Fruit fly (Drosophila melanogaster) whole organism: ENCODE measurements around the gene CG4669.

Experiments used
- CG8478 ChIP-seq: fragments of >200 bp; optimal IDR thresholded peaks from 2 replicates; lab custom pipeline; 2018; ENCODE audit warnings: inconsistent platforms
- Dll ChIP-seq: fragments of >200 bp; optimal IDR thresholded peaks from 2 replicates; lab custom pipeline; 2017
- EcR ChIP-seq, 2 experiments: fragments of >200 bp; optimal IDR thresholded peaks; 2 replicates each; lab custom pipeline; 2017; ENCODE audit warnings: missing biosample characterization in 2 of 2, missing genetic modification characterization in 2 of 2, missing genetic modification reagents in 2 of 2
- pan ChIP-seq: fragments of >200 bp; optimal IDR thresholded peaks from 2 replicates; lab custom pipeline; 2017
- psq ChIP-seq: fragments of >200 bp; optimal IDR thresholded peaks from 2 replicates; lab custom pipeline; 2017
- usp ChIP-seq: fragments of >200 bp; optimal IDR thresholded peaks from 2 replicates; lab custom pipeline; 2017; ENCODE audit warnings: missing biosample characterization, missing genetic modification characterization, mixed read lengths

CG4669 gene

DNA sequence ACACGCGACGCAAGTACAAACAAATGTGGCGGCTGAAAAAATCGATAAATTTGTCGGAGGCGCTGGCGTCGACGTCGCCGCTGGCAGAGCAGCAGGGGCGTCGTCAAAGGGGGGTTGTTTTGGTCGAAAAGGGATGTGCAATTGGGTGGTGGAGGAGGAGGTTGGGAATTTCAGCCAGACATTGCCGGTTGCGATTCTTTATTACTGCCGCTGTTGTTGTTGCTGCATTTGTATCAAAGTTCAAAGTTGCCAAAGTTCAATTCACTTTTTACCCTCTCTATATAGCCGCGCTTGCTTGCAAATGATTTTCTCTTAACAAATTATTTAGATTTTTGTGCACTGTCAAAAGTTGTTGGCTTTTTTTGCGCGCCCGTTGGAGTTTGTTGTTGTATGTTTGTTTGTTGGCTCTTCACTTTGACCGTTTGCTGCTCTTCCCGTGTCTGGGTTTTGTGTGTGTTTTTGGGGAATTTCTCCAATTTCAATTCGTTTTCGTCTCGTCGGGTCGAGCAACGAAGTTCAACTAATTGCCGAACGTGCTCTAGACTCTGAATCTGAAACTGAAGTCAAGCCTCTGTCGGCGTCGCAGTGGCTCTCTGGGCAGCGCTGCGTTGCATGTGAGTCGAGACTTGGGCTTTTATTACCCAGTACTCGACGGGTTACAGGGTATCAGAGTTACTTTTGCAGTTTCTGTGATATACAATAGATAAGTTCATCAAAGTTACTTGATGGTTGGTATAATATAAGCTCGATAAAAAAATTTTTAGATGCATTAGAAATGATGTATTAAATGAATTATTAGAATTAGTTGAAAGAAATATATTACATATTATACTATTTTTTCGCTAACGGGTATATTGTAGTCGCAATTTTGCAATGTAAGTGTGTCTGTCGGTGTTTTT, 13.9 kb downstream of the CG4669 start:
- TF ChIP-seq usp (GFP tag; lab: Kevin White, UChicago) (no peak), Dll (lab: Kevin White, UChicago) (no peak), pan (peak; percentile 87), EcR (GFP tag; optimal IDR thresholded peaks at IDR 0.05; lab: Kevin White, UChicago) (no peak), psq (lab: Kevin White, UChicago) (no peak), CG8478 (lab: Kevin White, UChicago) (no peak)

dm6 chr3L:5248863-5249262, 14.6 kb downstream of the CG4669 start:
- no peak for TF ChIP-seq psq (lab: Kevin White, UChicago)
- no peak for TF ChIP-seq Dll (lab: Kevin White, UChicago)
- TF ChIP-seq CG8478 (lab: Kevin White, UChicago), result no peak
- no peak for TF ChIP-seq EcR (GFP tag; optimal IDR thresholded peaks at IDR 0.05; lab: Kevin White, UChicago)
- TF ChIP-seq usp (GFP tag; lab: Kevin White, UChicago), result no peak
- TF ChIP-seq pan, result no peak

dm6 chr3L:5251413-5251812, 17.1 kb downstream of the CG4669 start:
- TF ChIP-seq psq (lab: Kevin White, UChicago) (no peak), EcR (GFP tag; optimal IDR thresholded peaks at IDR 0.05; lab: Kevin White, UChicago) (peak in 1 of 2 experiments; percentile 23)

dm6 chr3L:5252500-5253007, 18.3 kb downstream of the CG4669 start:
- no peak for TF ChIP-seq psq (lab: Kevin White, UChicago)
- no peak for TF ChIP-seq usp (GFP tag; lab: Kevin White, UChicago)
- TF ChIP-seq Dll (lab: Kevin White, UChicago), result no peak
- no peak for TF ChIP-seq CG8478 (lab: Kevin White, UChicago)
- no peak for TF ChIP-seq pan
- TF ChIP-seq EcR (GFP tag; optimal IDR thresholded peaks at IDR 0.05; lab: Kevin White, UChicago), result no peak

DNA sequence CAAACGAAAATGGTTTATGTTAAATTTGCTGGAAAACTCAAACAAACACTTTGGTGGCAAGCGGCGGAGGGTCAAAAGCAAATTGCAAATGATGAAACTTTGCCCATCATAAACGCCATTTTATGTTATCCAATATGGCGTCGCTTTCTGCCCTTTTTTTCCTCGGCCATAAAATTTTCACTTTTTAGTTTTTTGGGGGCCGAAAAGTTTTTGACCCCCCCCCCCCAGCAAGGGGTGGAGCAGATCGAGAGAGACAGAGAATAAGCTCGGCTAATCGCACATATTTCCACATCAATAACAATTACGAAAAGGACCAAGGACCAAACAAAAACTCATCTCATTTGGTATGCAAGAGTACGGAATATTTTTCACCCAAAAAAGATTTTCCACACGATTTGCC, 34.2 kb downstream of the CG4669 start:
- TF ChIP-seq usp (GFP tag; lab: Kevin White, UChicago) (no peak), psq (lab: Kevin White, UChicago) (no peak), pan (no peak), Dll (lab: Kevin White, UChicago) (no peak), EcR (GFP tag; optimal IDR thresholded peaks at IDR 0.05; lab: Kevin White, UChicago) (no peak), CG8478 (lab: Kevin White, UChicago) (no peak)

- TF ChIP-seq psq (lab: Kevin White, UChicago), result no peak
- no peak for TF ChIP-seq Dll (lab: Kevin White, UChicago)
- no peak for TF ChIP-seq usp (GFP tag; lab: Kevin White, UChicago)
- no peak for TF ChIP-seq pan
- no peak for TF ChIP-seq EcR (GFP tag; optimal IDR thresholded peaks at IDR 0.05; lab: Kevin White, UChicago)
- no peak for TF ChIP-seq CG8478 (lab: Kevin White, UChicago)
Measured at dm6 chr3L:5271468-5272102, 37.3 kb downstream of the CG4669 start.

dm6 chr3L:5273237-5273636, 39.0 kb downstream of the CG4669 start:
- TF ChIP-seq pan (no peak), psq (lab: Kevin White, UChicago) (no peak), Dll (lab: Kevin White, UChicago) (no peak), usp (GFP tag; lab: Kevin White, UChicago) (no peak), CG8478 (lab: Kevin White, UChicago) (no peak), EcR (GFP tag; optimal IDR thresholded peaks at IDR 0.05; lab: Kevin White, UChicago) (no peak)

dm6 chr3L:5275558-5275957, 41.3 kb downstream of the CG4669 start:
- TF ChIP-seq CG8478 (lab: Kevin White, UChicago) (no peak), EcR (GFP tag; optimal IDR thresholded peaks at IDR 0.05; lab: Kevin White, UChicago) (no peak)

dm6 chr3L:5276520-5276919, 42.2 kb downstream of the CG4669 start:
- TF ChIP-seq CG8478 (lab: Kevin White, UChicago) (no peak), EcR (GFP tag; optimal IDR thresholded peaks at IDR 0.05; lab: Kevin White, UChicago) (no peak), usp (GFP tag; lab: Kevin White, UChicago) (no peak), psq (lab: Kevin White, UChicago) (no peak), pan (no peak), Dll (lab: Kevin White, UChicago) (no peak)

DNA sequence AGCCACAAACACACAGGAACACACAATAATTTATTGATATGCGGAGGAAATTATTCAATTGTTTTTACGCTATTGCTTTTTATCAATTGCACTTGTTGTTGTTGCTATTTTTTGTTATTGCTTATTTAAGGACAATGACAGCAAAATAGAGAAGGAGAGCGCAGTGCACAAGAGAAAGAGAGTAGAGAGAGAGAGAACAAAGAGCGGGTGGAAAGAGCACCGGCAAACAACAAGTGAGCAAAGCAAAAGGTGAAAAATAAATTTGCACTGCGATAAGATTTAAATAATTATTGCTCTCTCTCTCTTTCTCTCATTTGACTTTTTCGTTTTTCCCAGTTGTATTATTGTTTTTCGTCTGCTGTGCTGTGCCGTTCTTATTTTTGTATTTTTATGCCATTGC, 42.8 kb downstream of the CG4669 start:
- TF ChIP-seq EcR (GFP tag; optimal IDR thresholded peaks at IDR 0.05; lab: Kevin White, UChicago) (no peak), usp (GFP tag; lab: Kevin White, UChicago) (no peak), CG8478 (lab: Kevin White, UChicago) (no peak), pan (no peak), psq (lab: Kevin White, UChicago) (no peak), Dll (lab: Kevin White, UChicago) (no peak)

dm6 chr3L:5277942-5278341, 43.7 kb downstream of the CG4669 start, which contains the start of gene shep:
Gene shep, minus strand, starts transcription at chr3L:5277944.
- peak; percentile 33 for TF ChIP-seq Dll (lab: Kevin White, UChicago)
- TF ChIP-seq CG8478 (lab: Kevin White, UChicago), result no peak
- TF ChIP-seq psq (lab: Kevin White, UChicago), result no peak
